Worm (Caenorhabditis elegans): ENCODE results near the gene nhx-6.
"Not testable (repeated sequence)": the region's sequence is repeated elsewhere in the genome, so short reads cannot be mapped to it uniquely, and the experiment has no call there.

ce11 chrII:1632216-1632615, 38.4 kb upstream of the nhx-6 start, which contains the start of gene C08E3.13:
- TF ChIP-seq ama-1 (optimal IDR thresholded peaks at IDR 0.05); ama-1 (GFP tag; optimal IDR thresholded peaks at IDR 0.05); nfya-1 (tag; optimal IDR thresholded peaks at IDR 0.05; ENCODE audit: borderline replicate concordance, insufficient read depth); Y56A3A.18 (GFP tag; IDR thresholded peaks at IDR 0.05); bed-2 (GFP tag; IDR thresholded peaks at IDR 0.05); nhr-120 (GFP tag; IDR thresholded peaks at IDR 0.05); snpc-4 (GFP tag; optimal IDR thresholded peaks at IDR 0.05); snpc-4 (tag; optimal IDR thresholded peaks at IDR 0.05); F49E8.2 (tag; optimal IDR thresholded peaks at IDR 0.05; ENCODE audit: insufficient read depth); repo-1 (tag; optimal IDR thresholded peaks at IDR 0.05); dpl-1 (GFP tag; optimal IDR thresholded peaks at IDR 0.05); F10E7.11 (tag; optimal IDR thresholded peaks at IDR 0.05); rpc-1 (optimal IDR thresholded peaks at IDR 0.05); rpc-1 (tag; optimal IDR thresholded peaks at IDR 0.05); F22D6.2 (tag; optimal IDR thresholded peaks at IDR 0.05); hrde-1 (tag; optimal IDR thresholded peaks at IDR 0.05; ENCODE audit: borderline replicate concordance): not testable (repeated sequence)
